Fruit fly (Drosophila melanogaster) whole organism, embryonic: ENCODE results near the gene Ing5.
A peak's percentile ranks its signal among the peaks of the same experiment; 100 is the strongest.

Source experiments
- ATbp ChIP-seq: fragments of 200-800 bp; sonication (Bioruptor generic); optimal IDR thresholded peaks from 2 replicates; lab custom pipeline; 2017; ENCODE audit warnings: missing biosample characterization, mild to moderate bottlenecking, missing genetic modification characterization, missing genetic modification reagents
- Aef1 ChIP-seq: fragments of 200-800 bp; sonication (Bioruptor generic); IDR thresholded peaks from 3 replicates; pipeline ENCODE4 v1.3.6; 2022; ENCODE audit warnings: missing biosample characterization, missing genetic modification characterization
- Antp ChIP-seq: fragments of 200-800 bp; sonication (Bioruptor generic); optimal IDR thresholded peaks from 3 replicates; lab custom pipeline; 2016; ENCODE audit warnings: missing biosample characterization, missing genetic modification characterization
- CG10267 ChIP-seq: fragments of 200-800 bp; sonication (Bioruptor generic); optimal IDR thresholded peaks from 2 replicates; lab custom pipeline; 2018; ENCODE audit warnings: missing biosample characterization, mild to moderate bottlenecking, missing genetic modification characterization, moderate library complexity
- CG14441 ChIP-seq: fragments of 200-800 bp; sonication (Bioruptor generic); IDR thresholded peaks from 2 replicates; pipeline ENCODE4 v1.3.6; 2022; ENCODE audit warnings: missing biosample characterization, missing genetic modification characterization
- CG14667 ChIP-seq: fragments of 200-800 bp; sonication (Bioruptor generic); IDR thresholded peaks from 2 replicates; pipeline ENCODE4 v1.3.6; 2022; ENCODE audit warnings: missing biosample characterization, missing genetic modification characterization
- CG15073 ChIP-seq: fragments of 200-800 bp; sonication (Bioruptor generic); optimal IDR thresholded peaks from 2 replicates; lab custom pipeline; 2016; ENCODE audit warnings: missing biosample characterization, missing genetic modification characterization
- CG17829 ChIP-seq: fragments of 200-800 bp; optimal IDR thresholded peaks from 2 replicates; lab custom pipeline; 2019; ENCODE audit warnings: missing biosample characterization, mild to moderate bottlenecking, missing genetic modification characterization, moderate library complexity
- CG17912 ChIP-seq: fragments of 200-800 bp; sonication (Bioruptor generic); optimal IDR thresholded peaks from 2 replicates; lab custom pipeline; 2018; ENCODE audit warnings: missing biosample characterization, mild to moderate bottlenecking, missing genetic modification characterization
- CG18011 ChIP-seq: fragments of 200-800 bp; sonication (Bioruptor generic); optimal IDR thresholded peaks from 2 replicates; lab custom pipeline; 2017; ENCODE audit warnings: missing biosample characterization, missing genetic modification characterization, mild to moderate bottlenecking, moderate library complexity, missing genotype
- CG31441 ChIP-seq: fragments of 200-800 bp; sonication (Bioruptor generic); IDR thresholded peaks from 2 replicates; pipeline ENCODE4 v1.3.6; 2022; ENCODE audit warnings: missing biosample characterization, missing genetic modification characterization
- CG3726 ChIP-seq: fragments of 200-800 bp; sonication (Bioruptor generic); IDR thresholded peaks from 3 replicates; pipeline ENCODE4, ENCODE4 v1.3.6; 2022; ENCODE audit warnings: missing biosample characterization, missing genetic modification characterization
- CG3847 ChIP-seq: fragments of 200-800 bp; sonication (Bioruptor generic); IDR thresholded peaks from 2 replicates; pipeline ENCODE4 v1.3.6; 2022; ENCODE audit warnings: missing biosample characterization, missing genetic modification characterization
- CG42726 ChIP-seq: fragments of 200-800 bp; sonication (Bioruptor generic); IDR thresholded peaks from 2 replicates; pipeline ENCODE4 v1.3.6; 2022; ENCODE audit warnings: missing biosample characterization, missing genetic modification characterization; ENCODE audit not compliant: partially characterized antibody
- CG4404 ChIP-seq: fragments of 200-800 bp; sonication (Bioruptor generic); IDR thresholded peaks from 2 replicates; pipeline ENCODE4 v1.3.6; 2022; ENCODE audit warnings: missing biosample characterization, missing genetic modification characterization
- CG6272 ChIP-seq: fragments of 200-800 bp; sonication (Bioruptor generic); IDR thresholded peaks from 2 replicates; pipeline ENCODE4 v1.3.6; 2022; ENCODE audit warnings: missing biosample characterization, missing genetic modification characterization
- CG6683 ChIP-seq: fragments of 200-800 bp; sonication (Bioruptor generic); optimal IDR thresholded peaks from 2 replicates; lab custom pipeline; 2017; ENCODE audit warnings: missing biosample characterization, mild to moderate bottlenecking, missing genetic modification characterization, missing genetic modification reagents
- CG7271 ChIP-seq: fragments of 200-800 bp; sonication (Bioruptor generic); optimal IDR thresholded peaks from 2 replicates; lab custom pipeline; 2018; ENCODE audit warnings: missing biosample characterization, mild to moderate bottlenecking, missing genetic modification characterization, moderate library complexity
- CG7963 ChIP-seq: fragments of 200-800 bp; sonication (Bioruptor generic); IDR thresholded peaks from 3 replicates; pipeline ENCODE4 v1.3.6; 2022; ENCODE audit warnings: missing biosample characterization, missing genetic modification characterization; ENCODE audit not compliant: partially characterized antibody
- CG8478 ChIP-seq: fragments of >200 bp; optimal IDR thresholded peaks from 2 replicates; lab custom pipeline; 2018
- CG9437 ChIP-seq: fragments of 200-800 bp; sonication (Bioruptor generic); optimal IDR thresholded peaks from 2 replicates; lab custom pipeline; 2018; ENCODE audit warnings: missing biosample characterization, mild to moderate bottlenecking, missing genetic modification characterization
- Dbx ChIP-seq: fragments of 200-800 bp; sonication (Bioruptor generic); IDR thresholded peaks from 3 replicates; pipeline ENCODE4 v1.3.6; 2022; ENCODE audit warnings: missing biosample characterization, missing genetic modification characterization
- Dek ChIP-seq: fragments of 200-800 bp; sonication (Bioruptor generic); optimal IDR thresholded peaks from 3 replicates; lab custom pipeline; 2019; ENCODE audit warnings: missing biosample characterization, mild to moderate bottlenecking, missing genetic modification characterization, moderate library complexity
- Dll ChIP-seq: fragments of 200-800 bp; sonication (Bioruptor generic); IDR thresholded peaks from 4 replicates; pipeline ENCODE4 v1.3.6; 2022; ENCODE audit warnings: missing biosample characterization, missing genetic modification characterization; ENCODE audit not compliant: partially characterized antibody
- Dp ChIP-seq: fragments of 200-800 bp; sonication (Bioruptor generic); optimal IDR thresholded peaks from 2 replicates; lab custom pipeline; 2018; ENCODE audit warnings: missing biosample characterization, mild to moderate bottlenecking, missing genetic modification characterization, moderate library complexity
- Hmx ChIP-seq: fragments of 200-800 bp; sonication (Bioruptor generic); optimal IDR thresholded peaks from 2 replicates; lab custom pipeline; 2016; ENCODE audit warnings: missing biosample characterization, missing genetic modification characterization
- Hr78 ChIP-seq, 2 experiments: fragments of 200-800 bp in 1 of 2; fragments of >200 bp in 1 of 2; sonication (Bioruptor generic) in 1 of 2; optimal IDR thresholded peaks; 2 replicates each; lab custom pipeline; 2017 to 2019; ENCODE audit warnings: missing biosample characterization in 2 of 2, missing genetic modification characterization in 2 of 2, mild to moderate bottlenecking in 1 of 2, moderate library complexity in 1 of 2
- Mad ChIP-seq: fragments of 200-800 bp; sonication (Bioruptor generic); optimal IDR thresholded peaks from 2 replicates; lab custom pipeline; 2016; ENCODE audit warnings: missing biosample characterization, missing genetic modification characterization
- NFAT ChIP-seq: fragments of 200-800 bp; sonication (Bioruptor generic); IDR thresholded peaks from 2 replicates; pipeline ENCODE4 v1.3.6; 2022; ENCODE audit warnings: missing biosample characterization, missing genetic modification characterization
- Ssrp ChIP-seq: fragments of 200-800 bp; sonication (Bioruptor generic); optimal IDR thresholded peaks from 2 replicates; lab custom pipeline; 2018; ENCODE audit warnings: missing biosample characterization, mild to moderate bottlenecking, missing genetic modification characterization, moderate library complexity
- TFAM ChIP-seq: fragments of 200-800 bp; sonication (Bioruptor generic); optimal IDR thresholded peaks from 2 replicates; lab custom pipeline; 2017; ENCODE audit warnings: missing biosample characterization, missing genetic modification characterization, inconsistent platforms
- aop ChIP-seq: fragments of 200-800 bp; sonication (Bioruptor generic); IDR thresholded peaks from 2 replicates; pipeline ENCODE4 v1.3.6; 2022; ENCODE audit warnings: missing biosample characterization, missing genetic modification characterization
- chn ChIP-seq: fragments of 200-800 bp; sonication (Bioruptor generic); optimal IDR thresholded peaks from 2 replicates; lab custom pipeline; 2016; ENCODE audit warnings: missing biosample characterization, missing genetic modification characterization
- corto ChIP-seq: fragments of 200-800 bp; sonication (Bioruptor generic); optimal IDR thresholded peaks from 2 replicates; lab custom pipeline; 2016; ENCODE audit warnings: missing biosample characterization, mild to moderate bottlenecking, missing genetic modification characterization, moderate library complexity
- crp ChIP-seq, 2 experiments: fragments of 200-800 bp; sonication (Bioruptor generic); optimal IDR thresholded peaks; 2 replicates in 1 of 2; 3 replicates in 1 of 2; lab custom pipeline; 2017; ENCODE audit warnings: missing biosample characterization in 2 of 2, missing genetic modification characterization in 2 of 2, mild to moderate bottlenecking in 1 of 2, moderate library complexity in 1 of 2
- danr ChIP-seq: fragments of 200-800 bp; sonication (Bioruptor generic); IDR thresholded peaks from 2 replicates; pipeline ENCODE4 v1.3.6; 2022; ENCODE audit warnings: missing biosample characterization, missing genetic modification characterization
- dpn ChIP-seq, 2 experiments: fragments of 200-800 bp; sonication (Bioruptor generic); optimal IDR thresholded peaks; 3 replicates each; lab custom pipeline; 2016; ENCODE audit warnings: missing biosample characterization in 2 of 2, missing genetic modification characterization in 2 of 2
- ems ChIP-seq: fragments of 200-800 bp; sonication (Bioruptor generic); optimal IDR thresholded peaks from 3 replicates; lab custom pipeline; 2016; ENCODE audit warnings: missing biosample characterization, missing genetic modification characterization
- exex ChIP-seq: fragments of 200-800 bp; sonication (Bioruptor generic); optimal IDR thresholded peaks from 4 replicates; lab custom pipeline; 2018; ENCODE audit warnings: missing biosample characterization, mild to moderate bottlenecking, missing genetic modification characterization, moderate library complexity
- grau ChIP-seq: fragments of 200-800 bp; optimal IDR thresholded peaks from 3 replicates; lab custom pipeline; 2019; ENCODE audit warnings: missing biosample characterization, mild to moderate bottlenecking, missing genetic modification characterization, moderate library complexity
- her ChIP-seq: fragments of 200-800 bp; sonication (Bioruptor generic); optimal IDR thresholded peaks from 2 replicates; lab custom pipeline; 2016; ENCODE audit warnings: missing biosample characterization, missing genetic modification characterization
- jigr1 ChIP-seq: fragments of 200-800 bp; sonication (Bioruptor generic); IDR thresholded peaks from 3 replicates; pipeline ENCODE4 v1.3.6; 2022; ENCODE audit warnings: missing biosample characterization, missing genetic modification characterization
- mam ChIP-seq: fragments of 200-800 bp; sonication (Bioruptor generic); optimal IDR thresholded peaks from 3 replicates; lab custom pipeline; 2016; ENCODE audit warnings: missing biosample characterization, missing genetic modification characterization
- otp ChIP-seq: fragments of 200-800 bp; sonication (Bioruptor generic); IDR thresholded peaks from 3 replicates; pipeline ENCODE4, ENCODE4 v1.3.6; 2022; ENCODE audit warnings: missing biosample characterization, missing genetic modification characterization
- p53 ChIP-seq: fragments of 200-800 bp; sonication (Bioruptor generic); optimal IDR thresholded peaks from 2 replicates; lab custom pipeline; 2016; ENCODE audit warnings: missing biosample characterization, missing genetic modification characterization
- pita ChIP-seq: fragments of 200-800 bp; sonication (Bioruptor generic); optimal IDR thresholded peaks from 2 replicates; lab custom pipeline; 2017; ENCODE audit warnings: missing biosample characterization, mild to moderate bottlenecking, missing genetic modification characterization
- pzg ChIP-seq: fragments of 200-800 bp; sonication (Bioruptor generic); optimal IDR thresholded peaks from 3 replicates; lab custom pipeline; 2018; ENCODE audit warnings: missing biosample characterization, mild to moderate bottlenecking, missing genetic modification characterization, moderate library complexity
- scrt ChIP-seq: fragments of 200-800 bp; sonication (Bioruptor generic); optimal IDR thresholded peaks from 2 replicates; lab custom pipeline; 2018; ENCODE audit warnings: missing biosample characterization, mild to moderate bottlenecking, missing genetic modification characterization, moderate library complexity
- stwl ChIP-seq: fragments of 200-800 bp; sonication (Bioruptor generic); optimal IDR thresholded peaks from 3 replicates; lab custom pipeline; 2018; ENCODE audit warnings: missing biosample characterization, mild to moderate bottlenecking, missing genetic modification characterization, moderate library complexity
- tio ChIP-seq: fragments of 200-800 bp; sonication (Bioruptor generic); optimal IDR thresholded peaks from 2 replicates; lab custom pipeline; 2017; ENCODE audit warnings: missing biosample characterization, missing genetic modification characterization, inconsistent platforms
- wek ChIP-seq: fragments of 200-800 bp; sonication (Bioruptor generic); optimal IDR thresholded peaks from 3 replicates; lab custom pipeline; 2018; ENCODE audit warnings: missing biosample characterization, mild to moderate bottlenecking, missing genetic modification characterization, moderate library complexity

Gene Ing5

DNA sequence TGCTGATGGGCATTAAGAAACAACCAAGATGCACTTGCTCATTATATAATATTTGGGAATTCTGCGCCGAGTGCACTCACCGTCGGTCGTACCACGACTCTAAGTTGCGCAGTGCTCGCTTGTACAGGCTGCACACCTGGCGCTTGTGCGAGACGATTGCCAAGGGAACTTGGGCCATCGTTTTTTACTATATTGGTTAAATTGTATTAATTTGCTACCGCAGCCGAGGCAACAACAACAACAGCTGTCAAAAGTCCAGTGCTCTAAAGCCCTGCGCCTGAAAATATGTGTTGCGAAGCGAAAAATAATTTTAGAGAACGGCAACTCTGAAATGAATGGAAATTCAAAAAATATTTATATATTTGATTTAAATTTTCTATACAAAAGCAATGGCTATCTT, 16.4 kb downstream of the Ing5 start, which contains the start of gene ND-B22 (continued):
- peak; percentile 6 for TF ChIP-seq Ssrp (tag; lab: Kevin White, UChicago)
- TF ChIP-seq her (GFP tag; lab: Kevin White, UChicago) = no peak
- peak; percentile 31 for TF ChIP-seq CG17829
- TF ChIP-seq CG14441 (GFP tag; lab: Robert Waterston, UW) = no peak
- peak; percentile 38 to 51 for TF ChIP-seq dpn (GFP tag; optimal IDR thresholded peaks at IDR 0.05; lab: Kevin White, UChicago)
- no peak for TF ChIP-seq wek (GFP tag; lab: Kevin White, UChicago)
- TF ChIP-seq CG14667 (GFP tag; lab: Robert Waterston, UW) = no peak
- no peak for TF ChIP-seq jigr1
- peak; percentile 83 for TF ChIP-seq CG3847 (GFP tag; lab: Robert Waterston, UW)
- TF ChIP-seq CG10267 (tag; lab: Kevin White, UChicago) = peak; percentile 93
- TF ChIP-seq CG3726 (GFP tag; lab: Robert Waterston, UW) = no peak
- no peak for TF ChIP-seq CG8478 (lab: Kevin White, UChicago)
- peak; percentile 88 for TF ChIP-seq Dp
- TF ChIP-seq CG15073 (GFP tag; lab: Kevin White, UChicago) = no peak
- TF ChIP-seq CG7271 (tag; lab: Kevin White, UChicago) = no peak
- TF ChIP-seq mam = peak; percentile 58
- TF ChIP-seq crp (GFP tag; optimal IDR thresholded peaks at IDR 0.05; lab: Kevin White, UChicago) = peak in 1 of 2 experiments; percentile 74
- no peak for TF ChIP-seq Mad (GFP tag; lab: Kevin White, UChicago)
- TF ChIP-seq CG42726 (GFP tag; lab: Robert Waterston, UW) = no peak
- peak; percentile 34 for TF ChIP-seq Dek
- TF ChIP-seq CG7963 = peak; percentile 16; the same call in 1 of the 3 replicates
- peak; percentile 96 for TF ChIP-seq stwl
- TF ChIP-seq Aef1 (GFP tag; lab: Robert Waterston, UW) = peak; percentile 64
- TF ChIP-seq tio (GFP tag; lab: Kevin White, UChicago) = no peak
- TF ChIP-seq CG18011 = peak; percentile 17
- no peak for TF ChIP-seq ATbp (GFP tag; lab: Kevin White, UChicago)
- no peak for TF ChIP-seq CG4404 (GFP tag; lab: Robert Waterston, UW)
- peak; percentile 43 for TF ChIP-seq grau (tag; lab: Kevin White, UChicago)
- no peak for TF ChIP-seq CG6683 (GFP tag; lab: Kevin White, UChicago)
- no peak for TF ChIP-seq otp
- TF ChIP-seq Antp (GFP tag; lab: Kevin White, UChicago) = peak; percentile 4
- TF ChIP-seq CG6272 (GFP tag; lab: Robert Waterston, UW) = no peak
- TF ChIP-seq pzg (GFP tag; lab: Kevin White, UChicago) = peak; percentile 76
- peak; percentile 24; the same call in 1 of the 3 replicates for TF ChIP-seq Dbx (GFP tag; lab: Robert Waterston, UW)
- TF ChIP-seq Hr78 (GFP tag; optimal IDR thresholded peaks at IDR 0.05; lab: Kevin White, UChicago) = no peak
- TF ChIP-seq scrt (GFP tag; lab: Kevin White, UChicago) = peak; percentile 24
- TF ChIP-seq CG31441 = peak; percentile 39; the same call in 1 of the 2 replicates
- no peak for TF ChIP-seq CG9437 (GFP tag; lab: Kevin White, UChicago)
- TF ChIP-seq ems (GFP tag; lab: Kevin White, UChicago) = peak; percentile 26
- TF ChIP-seq TFAM (GFP tag; lab: Kevin White, UChicago) = no peak
- TF ChIP-seq Dll (GFP tag; lab: Robert Waterston, UW) = peak; percentile 37; the same call in 1 of the 4 replicates
- TF ChIP-seq NFAT (GFP tag; lab: Robert Waterston, UW) = no peak; the same call in 1 of the 2 replicates
- no peak for TF ChIP-seq CG17912 (GFP tag; lab: Kevin White, UChicago)
- TF ChIP-seq aop (GFP tag; lab: Robert Waterston, UW) = no peak
- TF ChIP-seq Hmx (GFP tag; lab: Kevin White, UChicago) = no peak
- TF ChIP-seq danr (GFP tag; lab: Robert Waterston, UW) = no peak
- TF ChIP-seq corto = no peak
- TF ChIP-seq p53 (GFP tag; lab: Kevin White, UChicago) = no peak
- no peak for TF ChIP-seq exex (tag; lab: Kevin White, UChicago)
- TF ChIP-seq pita (GFP tag; lab: Kevin White, UChicago) = no peak
- peak; percentile 30 for TF ChIP-seq chn (GFP tag; lab: Kevin White, UChicago)
